Fruit fly (Drosophila melanogaster) Kc167 (cell line): ENCODE results near the gene CG42238.

Experiments
- Sin3A ChIP-seq: fragments of >200 bp; optimal IDR thresholded peaks from 2 replicates; lab custom pipeline; 2018; ENCODE audit warnings: missing external identifiers
- h ChIP-seq: fragments of >200 bp; optimal IDR thresholded peaks from 3 replicates; lab custom pipeline; 2018; ENCODE audit warnings: missing external identifiers
- psq ChIP-seq: fragments of >200 bp; optimal IDR thresholded peaks from 2 replicates; lab custom pipeline; 2017; ENCODE audit warnings: missing external identifiers

DNA sequence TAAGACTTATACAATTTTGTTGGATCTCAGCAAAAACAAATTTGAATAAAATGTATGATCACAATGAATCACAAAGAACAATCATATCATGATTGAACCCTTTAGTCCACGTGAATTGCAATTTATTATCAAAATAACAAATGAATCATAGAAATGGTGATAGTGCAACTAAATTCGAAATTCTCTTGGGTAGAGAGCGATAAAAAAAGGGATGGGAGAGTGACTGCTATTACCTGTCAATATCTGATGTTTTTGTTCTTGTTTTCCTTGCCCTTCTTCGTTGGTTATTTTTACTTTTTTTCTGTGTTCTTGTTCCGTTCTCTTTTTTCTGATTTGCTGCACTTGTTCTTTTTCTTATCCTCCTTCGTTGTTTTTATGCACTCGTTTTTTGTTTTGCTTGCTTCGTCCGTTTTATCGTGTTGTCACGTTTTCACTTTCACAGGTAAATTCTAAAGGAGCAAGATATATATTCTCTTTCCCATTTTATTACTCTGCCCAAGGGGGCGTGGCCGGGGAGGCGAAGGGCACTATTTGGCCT is 135.2 kb downstream of the CG42238 start:
- TF ChIP-seq psq (no peak), h (lab: Kevin White, UChicago) (no peak), Sin3A (lab: Kevin White, UChicago) (no peak)
